Worm (Caenorhabditis elegans): ENCODE data around the gene C26B9.2.
A peak's percentile ranks its signal among the peaks of the same experiment; 100 is the strongest.

DNA sequence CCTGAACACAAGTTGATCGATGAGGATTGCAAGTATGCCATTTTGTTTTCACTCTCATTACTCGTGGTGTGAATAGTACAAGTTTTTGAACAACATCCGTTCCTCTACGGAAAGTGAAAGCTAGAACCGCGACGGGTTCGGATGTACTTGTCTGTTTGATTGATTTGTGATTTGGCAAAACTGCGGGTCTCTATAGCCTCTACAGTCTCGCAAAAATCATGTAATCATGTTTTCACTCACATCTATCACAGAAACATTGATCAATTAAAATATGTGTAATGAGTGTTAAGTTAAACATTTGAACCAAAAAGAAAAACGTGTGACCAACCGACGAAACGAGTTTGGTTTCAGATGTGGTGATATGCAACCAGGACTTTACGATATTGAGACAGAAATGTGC, 632 bp upstream of the C26B9.2 start:
- TF ChIP-seq nhr-28 (tag; optimal IDR thresholded peaks at IDR 0.05), result peak; percentile 12
- peak; percentile 24 for TF ChIP-seq hlh-30 (tag; optimal IDR thresholded peaks at IDR 0.05; ENCODE audit: insufficient read depth)
- no peak for TF ChIP-seq spr-3 (GFP tag; optimal IDR thresholded peaks at IDR 0.05)
- TF ChIP-seq skn-1 (tag; optimal IDR thresholded peaks at IDR 0.05), result no peak
- TF ChIP-seq Y105C5A.15 (GFP tag; IDR thresholded peaks at IDR 0.05), result no peak
- no peak for TF ChIP-seq F49E8.2 (tag; optimal IDR thresholded peaks at IDR 0.05; ENCODE audit: borderline replicate concordance)
- no peak for TF ChIP-seq pha-4 (GFP tag; IDR thresholded peaks at IDR 0.05)
- no peak for TF ChIP-seq pha-4 (tag; optimal IDR thresholded peaks at IDR 0.05)
- TF ChIP-seq daf-12 (tag; optimal IDR thresholded peaks at IDR 0.05), result no peak
- no peak for TF ChIP-seq sdz-12 (GFP tag; optimal IDR thresholded peaks at IDR 0.05)
- TF ChIP-seq ceh-82 (tag; optimal IDR thresholded peaks at IDR 0.05), result no peak
- TF ChIP-seq ZK546.5 (tag; optimal IDR thresholded peaks at IDR 0.05), result no peak
- no peak for TF ChIP-seq fos-1 (tag; optimal IDR thresholded peaks at IDR 0.05)

Measured in whole organism, L4 larva.